Fruit fly (Drosophila melanogaster): ENCODE data around the gene CG8028.

Gene CG8028

dm6 chrX:19306531-19306930, 26.4 kb upstream of the CG8028 start (continued):
- TF ChIP-seq Asciz (GFP tag; optimal IDR thresholded peaks at IDR 0.05) (peak; percentile 23), CoRest (tag; optimal IDR thresholded peaks at IDR 0.05) (peak; percentile 10), pfk (GFP tag; optimal IDR thresholded peaks at IDR 0.05) (no peak), ewg (GFP tag; optimal IDR thresholded peaks at IDR 0.05) (no peak), Sry-δ (GFP tag; optimal IDR thresholded peaks at IDR 0.05) (no peak), CG42726 (GFP tag; IDR thresholded peaks at IDR 0.05; ENCODE audit: partially characterized antibody) (no peak), CG43689 (GFP tag; IDR thresholded peaks at IDR 0.05) (no peak), Nf-YC (tag; optimal IDR thresholded peaks at IDR 0.05) (peak; percentile 45), chn (GFP tag; optimal IDR thresholded peaks at IDR 0.05) (no peak), CG10321 (GFP tag; IDR thresholded peaks at IDR 0.05) (no peak), salm (tag; optimal IDR thresholded peaks at IDR 0.05) (no peak), CG3847 (GFP tag; IDR thresholded peaks at IDR 0.05) (no peak), CG1603 (tag; optimal IDR thresholded peaks at IDR 0.05) (peak; percentile 8), CG33213 (GFP tag; optimal IDR thresholded peaks at IDR 0.05) (no peak), CG16779 (GFP tag; IDR thresholded peaks at IDR 0.05) (no peak), nom (GFP tag; optimal IDR thresholded peaks at IDR 0.05) (no peak), Xrp1 (GFP tag; IDR thresholded peaks at IDR 0.05) (no peak), NfI (GFP tag; optimal IDR thresholded peaks at IDR 0.05) (no peak), Stat92E (GFP tag; optimal IDR thresholded peaks at IDR 0.05) (no peak), Side (GFP tag; optimal IDR thresholded peaks at IDR 0.05) (no peak), sr (GFP tag; IDR thresholded peaks at IDR 0.05) (no peak), Taf1 (GFP tag; IDR thresholded peaks at IDR 0.05) (no peak), CG10147 (GFP tag; optimal IDR thresholded peaks at IDR 0.05) (no peak), gem (tag; optimal IDR thresholded peaks at IDR 0.05) (peak; percentile 13), CG31365 (tag; optimal IDR thresholded peaks at IDR 0.05) (peak; percentile 2), HHEX (GFP tag; optimal IDR thresholded peaks at IDR 0.05) (peak; percentile 16), CG17359 (tag; optimal IDR thresholded peaks at IDR 0.05) (peak; percentile 40), Hey (tag; optimal IDR thresholded peaks at IDR 0.05) (peak; percentile 23), sob (GFP tag; IDR thresholded peaks at IDR 0.05) (peak; percentile 49; the same call in 1 of the 2 replicates), CG12744 (GFP tag; optimal IDR thresholded peaks at IDR 0.05) (no peak), HmgD (GFP tag; optimal IDR thresholded peaks at IDR 0.05) (no peak), bsh (GFP tag; optimal IDR thresholded peaks at IDR 0.05) (peak in 1 of 2 experiments; percentile 4), Drgx (GFP tag; IDR thresholded peaks at IDR 0.05) (no peak), CG14667 (GFP tag; IDR thresholded peaks at IDR 0.05) (no peak), CG7928 (GFP tag; optimal IDR thresholded peaks at IDR 0.05) (no peak), CG34376 (GFP tag; optimal IDR thresholded peaks at IDR 0.05) (peak; percentile 11), Hr39 (optimal IDR thresholded peaks at IDR 0.05) (no peak), D (optimal IDR thresholded peaks at IDR 0.05) (no peak), D (GFP tag; optimal IDR thresholded peaks at IDR 0.05) (no peak), CG15514 (GFP tag; optimal IDR thresholded peaks at IDR 0.05) (peak; percentile 22), CG3281 (GFP tag; optimal IDR thresholded peaks at IDR 0.05) (peak; percentile 50), jumu (GFP tag; optimal IDR thresholded peaks at IDR 0.05) (no peak), exex (tag; optimal IDR thresholded peaks at IDR 0.05) (peak; percentile 63), CG10209 (GFP tag; optimal IDR thresholded peaks at IDR 0.05) (no peak), tgo (GFP tag; IDR thresholded peaks at IDR 0.05) (no peak), CG5245 (GFP tag; optimal IDR thresholded peaks at IDR 0.05) (no peak), CG17912 (GFP tag; optimal IDR thresholded peaks at IDR 0.05) (peak; percentile 36), nerfin-1 (tag; optimal IDR thresholded peaks at IDR 0.05) (no peak), Fer2 (tag; optimal IDR thresholded peaks at IDR 0.05) (peak; percentile 31), CG10654 (GFP tag; optimal IDR thresholded peaks at IDR 0.05) (no peak), NC2β (GFP tag; optimal IDR thresholded peaks at IDR 0.05) (no peak)
